Worm (Caenorhabditis elegans) whole organism, mixed stage, embryonic: ENCODE results near the gene ccpp-6.

Experiments
- M03D4.4 ChIP-seq: sonication (generic microtip); optimal IDR thresholded peaks from 2 replicates; lab custom pipeline; 2017; ENCODE audit warnings: mild to moderate bottlenecking, missing genetic modification characterization, missing compliant biosample characterization
- bed-3 ChIP-seq: fragments of 200-800 bp; sonication (Bioruptor generic); optimal IDR thresholded peaks from 3 replicates; lab custom pipeline; 2018; ENCODE audit warnings: mild to moderate bottlenecking, missing genetic modification characterization, moderate library complexity, missing compliant biosample characterization
- blmp-1 ChIP-seq: fragments of 150-350 bp; optimal IDR thresholded peaks from 2 replicates; lab custom pipeline; 2014; ENCODE audit warnings: missing biosample characterization, missing genetic modification characterization
- ceh-39 ChIP-seq: fragments of 150-350 bp; optimal IDR thresholded peaks from 2 replicates; lab custom pipeline; 2014; ENCODE audit warnings: missing biosample characterization, missing genetic modification characterization
- ceh-43 ChIP-seq: fragments of 200-800 bp; sonication (Bioruptor generic); optimal IDR thresholded peaks from 2 replicates; lab custom pipeline; 2018; ENCODE audit warnings: mild to moderate bottlenecking, missing genetic modification characterization, moderate library complexity, missing compliant biosample characterization
- ceh-83 ChIP-seq: fragments of 200-800 bp; sonication (Bioruptor generic); optimal IDR thresholded peaks from 2 replicates; lab custom pipeline; 2018; ENCODE audit warnings: mild to moderate bottlenecking, missing genetic modification characterization, missing compliant biosample characterization
- ces-1 ChIP-seq: fragments of 150-350 bp; optimal IDR thresholded peaks from 2 replicates; lab custom pipeline; 2014; ENCODE audit warnings: missing biosample characterization, missing genetic modification reagents, missing genetic modification characterization
- cnd-1 ChIP-seq: fragments of 200-800 bp; sonication (Bioruptor generic); optimal IDR thresholded peaks from 2 replicates; lab custom pipeline; 2018; ENCODE audit warnings: mild to moderate bottlenecking, missing genetic modification characterization, missing compliant biosample characterization
- drap-1 ChIP-seq: fragments of 200-800 bp; sonication (Bioruptor generic); optimal IDR thresholded peaks from 3 replicates; lab custom pipeline; 2018; ENCODE audit warnings: mild to moderate bottlenecking, missing genetic modification characterization, missing compliant biosample characterization
- elt-1 ChIP-seq: sonication (generic microtip); optimal IDR thresholded peaks from 2 replicates; lab custom pipeline; 2017; ENCODE audit warnings: missing genetic modification characterization, mild to moderate bottlenecking, missing compliant biosample characterization, antibody characterized with exemption, moderate library complexity, borderline replicate concordance; ENCODE audit not compliant: insufficient read depth
- elt-3 ChIP-seq: fragments of 150-350 bp; optimal IDR thresholded peaks from 2 replicates; lab custom pipeline; 2014; ENCODE audit warnings: missing biosample characterization, missing genetic modification characterization
- flh-1 ChIP-seq: fragments of 200-800 bp; sonication (Bioruptor generic); optimal IDR thresholded peaks from 2 replicates; lab custom pipeline; 2018; ENCODE audit warnings: mild to moderate bottlenecking, missing genetic modification characterization, moderate library complexity, missing compliant biosample characterization
- ham-2 ChIP-seq: fragments of 200-800 bp; sonication (Bioruptor generic); optimal IDR thresholded peaks from 2 replicates; lab custom pipeline; 2018; ENCODE audit warnings: mild to moderate bottlenecking, missing genetic modification characterization, missing compliant biosample characterization
- hlh-1 ChIP-seq: fragments of 150-350 bp; optimal IDR thresholded peaks from 2 replicates; lab custom pipeline; 2014; ENCODE audit warnings: missing biosample characterization, missing genetic modification reagents, missing genetic modification characterization
- lin-13 ChIP-seq: fragments of 150-350 bp; optimal IDR thresholded peaks from 2 replicates; lab custom pipeline; 2014; ENCODE audit warnings: missing biosample characterization, missing genetic modification characterization
- lin-32 ChIP-seq: fragments of 200-800 bp; sonication (Bioruptor generic); optimal IDR thresholded peaks from 2 replicates; lab custom pipeline; 2018; ENCODE audit warnings: mild to moderate bottlenecking, missing genetic modification characterization, missing compliant biosample characterization
- lsy-2 ChIP-seq: fragments of 150-350 bp; optimal IDR thresholded peaks from 2 replicates; lab custom pipeline; 2014; ENCODE audit warnings: missing biosample characterization, missing genetic modification characterization
- mab-5 ChIP-seq: fragments of 150-350 bp; optimal IDR thresholded peaks from 2 replicates; lab custom pipeline; 2014; ENCODE audit warnings: missing biosample characterization, missing genetic modification characterization
- mep-1 ChIP-seq: fragments of 150-350 bp; optimal IDR thresholded peaks from 2 replicates; lab custom pipeline; 2017; ENCODE audit warnings: missing biosample characterization, missing genetic modification reagents, missing genetic modification characterization, inconsistent platforms
- mls-2 ChIP-seq: sonication (generic microtip); optimal IDR thresholded peaks from 2 replicates; lab custom pipeline; 2016; ENCODE audit warnings: mild to moderate bottlenecking, missing genetic modification characterization, moderate library complexity, missing compliant biosample characterization
- nhr-12 ChIP-seq: fragments of 150-350 bp; optimal IDR thresholded peaks from 2 replicates; lab custom pipeline; 2014; ENCODE audit warnings: missing biosample characterization, missing genetic modification characterization
- nhr-2 ChIP-seq: fragments of 150-350 bp; optimal IDR thresholded peaks from 2 replicates; lab custom pipeline; 2014; ENCODE audit warnings: missing biosample characterization, missing genetic modification characterization
- nhr-237 ChIP-seq: fragments of 150-350 bp; optimal IDR thresholded peaks from 2 replicates; lab custom pipeline; 2014; ENCODE audit warnings: missing biosample characterization, missing genetic modification characterization
- nhr-28 ChIP-seq: fragments of 150-350 bp; optimal IDR thresholded peaks from 2 replicates; lab custom pipeline; 2014; ENCODE audit warnings: missing biosample characterization, missing genetic modification characterization
- nhr-76 ChIP-seq: sonication (generic microtip); optimal IDR thresholded peaks from 2 replicates; lab custom pipeline; 2017; ENCODE audit warnings: missing biosample characterization, missing genetic modification characterization
- pha-4 ChIP-seq: fragments of 150-350 bp; optimal IDR thresholded peaks from 2 replicates; lab custom pipeline; 2018; ENCODE audit warnings: missing biosample characterization, missing genetic modification reagents, missing genetic modification characterization
- sem-2 ChIP-seq: fragments of 200-800 bp; sonication (Bioruptor generic); optimal IDR thresholded peaks from 2 replicates; lab custom pipeline; 2018; ENCODE audit warnings: mild to moderate bottlenecking, missing genetic modification characterization, missing compliant biosample characterization
- snpc-4 ChIP-seq: fragments of 150-350 bp; optimal IDR thresholded peaks from 2 replicates; lab custom pipeline; 2014; ENCODE audit warnings: missing biosample characterization, missing genetic modification characterization
- sptf-1 ChIP-seq: sonication (generic microtip); optimal IDR thresholded peaks from 2 replicates; lab custom pipeline; 2017; ENCODE audit warnings: mild to moderate bottlenecking, missing genetic modification characterization, moderate library complexity, missing compliant biosample characterization
- tbx-8 ChIP-seq: fragments of 200-800 bp; sonication (Bioruptor generic); optimal IDR thresholded peaks from 2 replicates; lab custom pipeline; 2018; ENCODE audit warnings: mild to moderate bottlenecking, missing genetic modification characterization, moderate library complexity, missing compliant biosample characterization
- unc-120 ChIP-seq: sonication (generic microtip); optimal IDR thresholded peaks from 2 replicates; lab custom pipeline; 2017; ENCODE audit warnings: missing genetic modification characterization, missing compliant biosample characterization; ENCODE audit not compliant: poor library complexity, severe bottlenecking
- unc-39 ChIP-seq: fragments of 150-350 bp; optimal IDR thresholded peaks from 2 replicates; lab custom pipeline; 2014; ENCODE audit warnings: missing biosample characterization, missing genetic modification characterization
- unc-62 ChIP-seq: fragments of 150-350 bp; optimal IDR thresholded peaks from 2 replicates; lab custom pipeline; 2014; ENCODE audit warnings: missing biosample characterization, missing genetic modification reagents, missing genetic modification characterization
- zip-8 ChIP-seq: fragments of 150-350 bp; optimal IDR thresholded peaks from 2 replicates; lab custom pipeline; 2014; ENCODE audit warnings: missing biosample characterization, missing genetic modification characterization
- ztf-11 ChIP-seq: fragments of 150-350 bp; optimal IDR thresholded peaks from 2 replicates; lab custom pipeline; 2014; ENCODE audit warnings: missing biosample characterization, missing genetic modification characterization

The ccpp-6 gene

ce11 chrII:5365645-5366044, 21.5 kb downstream of the ccpp-6 start, which contains the start of gene F09E5.16:
Gene F09E5.16, minus strand, starts transcription at chrII:5365745.
- TF ChIP-seq ces-1 (GFP tag; lab: Kevin White, UChicago), result peak; percentile 21
- TF ChIP-seq hlh-1 (tag; lab: Kevin White, UChicago), result no peak
- TF ChIP-seq, all 35 proteins: peak for 1

ce11 chrII:5364516-5364915, 22.6 kb downstream of the ccpp-6 start:
- TF ChIP-seq drap-1 (no peak), unc-120 (tag; lab: Kevin White, UChicago) (no peak), ceh-39 (tag; lab: Kevin White, UChicago) (no peak), sem-2 (GFP tag; lab: Kevin White, UChicago) (no peak), hlh-1 (tag; lab: Kevin White, UChicago) (no peak), ceh-83 (no peak), mab-5 (tag; lab: Kevin White, UChicago) (no peak), elt-3 (tag; lab: Kevin White, UChicago) (no peak), M03D4.4 (no peak), nhr-237 (tag; lab: Kevin White, UChicago) (no peak)

- TF ChIP-seq nhr-2 (tag; lab: Kevin White, UChicago), result no peak
- TF ChIP-seq elt-1, result no peak
- TF ChIP-seq ceh-83, result no peak
- no peak for TF ChIP-seq blmp-1 (tag; lab: Kevin White, UChicago)
- TF ChIP-seq nhr-237 (tag; lab: Kevin White, UChicago), result no peak
- no peak for TF ChIP-seq pha-4 (tag; lab: Kevin White, UChicago)
- no peak for TF ChIP-seq ceh-43
Measured at ce11 chrII:5359252-5359651, 27.9 kb downstream of the ccpp-6 start, which contains the start of gene sec-6. Gene sec-6, plus strand, starts transcription at chrII:5359552.

ce11 chrII:5358137-5358745, 28.9 kb downstream of the ccpp-6 start, which contains the start of the genes F09E5.11 and bmy-1:
Gene F09E5.11, minus strand, starts transcription at chrII:5358187.
Gene bmy-1, plus strand, starts transcription at chrII:5358695.
- TF ChIP-seq lsy-2 (tag; lab: Kevin White, UChicago) (peak; percentile 52), nhr-28 (no peak), mab-5 (tag; lab: Kevin White, UChicago) (no peak), ces-1 (GFP tag; lab: Kevin White, UChicago) (peak; percentile 48), bed-3 (GFP tag; lab: Kevin White, UChicago) (no peak), nhr-237 (tag; lab: Kevin White, UChicago) (peak; percentile 31), ceh-83 (peak; percentile 43), flh-1 (no peak), drap-1 (peak; percentile 57), nhr-2 (tag; lab: Kevin White, UChicago) (no peak), nhr-12 (tag; lab: Kevin White, UChicago) (no peak), unc-62 (no peak), lin-32 (no peak), blmp-1 (tag; lab: Kevin White, UChicago) (no peak), tbx-8 (GFP tag; lab: Kevin White, UChicago) (no peak), snpc-4 (tag; lab: Kevin White, UChicago) (no peak), unc-39 (tag; lab: Kevin White, UChicago) (no peak), ham-2 (peak; percentile 1), pha-4 (tag; lab: Kevin White, UChicago) (peak; percentile 5), cnd-1 (tag; lab: Kevin White, UChicago) (peak; percentile 60), elt-3 (tag; lab: Kevin White, UChicago) (no peak), nhr-76 (no peak), ceh-39 (tag; lab: Kevin White, UChicago) (no peak), elt-1 (no peak), ztf-11 (tag; lab: Kevin White, UChicago) (peak; percentile 2), lin-13 (tag; lab: Kevin White, UChicago) (peak; percentile 46), mls-2 (tag; lab: Kevin White, UChicago) (peak; percentile 56), hlh-1 (tag; lab: Kevin White, UChicago) (peak; percentile 4), ceh-43 (peak; percentile 4), zip-8 (tag; lab: Kevin White, UChicago) (no peak), unc-120 (tag; lab: Kevin White, UChicago) (peak; percentile 2), mep-1 (peak; percentile 67), sem-2 (GFP tag; lab: Kevin White, UChicago) (no peak), M03D4.4 (peak; percentile 3), sptf-1 (tag; lab: Kevin White, UChicago) (peak; percentile 79)
- TF ChIP-seq, all 35 proteins: peak for 17
